Worm (Caenorhabditis elegans) whole organism, L2 larva: ENCODE measurements around the gene ugt-45.

Experiments used
- C34F6.9 ChIP-seq: fragments of 150-350 bp; optimal IDR thresholded peaks from 2 replicates; lab custom pipeline; 2014; ENCODE audit warnings: missing biosample characterization, missing genetic modification characterization
- F13H6.1 ChIP-seq: sonication (generic microtip); optimal IDR thresholded peaks from 2 replicates; lab custom pipeline; 2016; ENCODE audit warnings: missing genetic modification characterization, missing compliant biosample characterization
- R02D3.7 ChIP-seq: fragments of 150-350 bp; optimal IDR thresholded peaks from 2 replicates; lab custom pipeline; 2014; ENCODE audit warnings: missing biosample characterization, missing genetic modification characterization
- Y55F3AM.14 ChIP-seq: fragments of 200-800 bp; sonication (Bioruptor generic); optimal IDR thresholded peaks from 2 replicates; lab custom pipeline; 2018; ENCODE audit warnings: mild to moderate bottlenecking, missing genetic modification characterization, missing compliant biosample characterization
- alr-1 ChIP-seq: fragments of 150-350 bp; optimal IDR thresholded peaks from 2 replicates; lab custom pipeline; 2014; ENCODE audit warnings: missing biosample characterization, missing genetic modification characterization
- aly-2 ChIP-seq: fragments of 150-350 bp; optimal IDR thresholded peaks from 2 replicates; lab custom pipeline; 2014; ENCODE audit warnings: missing biosample characterization, missing genetic modification characterization
- blmp-1 ChIP-seq: sonication (generic microtip); optimal IDR thresholded peaks from 2 replicates; lab custom pipeline; 2017; ENCODE audit warnings: missing genetic modification characterization, mild to moderate bottlenecking, missing compliant biosample characterization, antibody characterized with exemption, moderate library complexity; ENCODE audit not compliant: insufficient read depth
- ceh-16 ChIP-seq: fragments of 150-350 bp; optimal IDR thresholded peaks from 2 replicates; lab custom pipeline; 2014; ENCODE audit warnings: missing biosample characterization, missing genetic modification characterization
- ceh-82 ChIP-seq: fragments of 150-350 bp; optimal IDR thresholded peaks from 2 replicates; lab custom pipeline; 2014; ENCODE audit warnings: missing biosample characterization, missing genetic modification characterization
- dmd-4 ChIP-seq: sonication (generic microtip); optimal IDR thresholded peaks from 2 replicates; lab custom pipeline; 2017; ENCODE audit warnings: missing biosample characterization, missing genetic modification characterization
- elt-1 ChIP-seq: fragments of 150-350 bp; optimal IDR thresholded peaks from 2 replicates; lab custom pipeline; 2014; ENCODE audit warnings: missing biosample characterization, missing genetic modification characterization
- fos-1 ChIP-seq: fragments of 150-350 bp; optimal IDR thresholded peaks from 2 replicates; lab custom pipeline; 2014; ENCODE audit warnings: missing biosample characterization, missing genetic modification characterization
- gmeb-1 ChIP-seq: fragments of 150-350 bp; optimal IDR thresholded peaks from 2 replicates; lab custom pipeline; 2014; ENCODE audit warnings: missing biosample characterization, missing genetic modification characterization
- lin-39 ChIP-seq: fragments of 150-350 bp; optimal IDR thresholded peaks from 2 replicates; lab custom pipeline; 2014; ENCODE audit warnings: missing biosample characterization, missing genetic modification reagents, missing genetic modification characterization
- lsy-2 ChIP-seq, 2 experiments: fragments of 150-350 bp in 1 of 2; sonication (generic microtip) in 1 of 2; optimal IDR thresholded peaks; 2 replicates each; lab custom pipeline; 2014 to 2017; ENCODE audit warnings: missing biosample characterization in 2 of 2, missing genetic modification characterization in 2 of 2
- mab-5 ChIP-seq: fragments of 150-350 bp; optimal IDR thresholded peaks from 2 replicates; lab custom pipeline; 2014; ENCODE audit warnings: missing biosample characterization, missing genetic modification characterization
- mdl-1 ChIP-seq, 2 experiments: fragments of 150-350 bp in 1 of 2; sonication (generic microtip) in 1 of 2; optimal IDR thresholded peaks; 2 replicates each; lab custom pipeline; 2017; ENCODE audit warnings: missing biosample characterization in 2 of 2, missing genetic modification characterization in 2 of 2
- nhr-10 ChIP-seq: sonication (generic microtip); optimal IDR thresholded peaks from 2 replicates; lab custom pipeline; 2017; ENCODE audit warnings: missing biosample characterization, missing genetic modification characterization
- nhr-11 ChIP-seq: fragments of 150-350 bp; optimal IDR thresholded peaks from 2 replicates; lab custom pipeline; 2014; ENCODE audit warnings: missing biosample characterization, missing genetic modification characterization
- nhr-12 ChIP-seq: fragments of 150-350 bp; optimal IDR thresholded peaks from 2 replicates; lab custom pipeline; 2014; ENCODE audit warnings: missing biosample characterization, missing genetic modification characterization
- nhr-129 ChIP-seq: fragments of 150-350 bp; optimal IDR thresholded peaks from 2 replicates; lab custom pipeline; 2014; ENCODE audit warnings: missing biosample characterization, missing genetic modification characterization
- nhr-23 ChIP-seq: fragments of 150-350 bp; optimal IDR thresholded peaks from 2 replicates; lab custom pipeline; 2014; ENCODE audit warnings: missing biosample characterization, missing genetic modification reagents, missing genetic modification characterization
- nhr-237 ChIP-seq: fragments of 150-350 bp; optimal IDR thresholded peaks from 2 replicates; lab custom pipeline; 2014; ENCODE audit warnings: missing biosample characterization, missing genetic modification characterization
- nhr-25 ChIP-seq: fragments of 150-350 bp; sonication (generic microtip); optimal IDR thresholded peaks from 3 replicates; lab custom pipeline; 2014; ENCODE audit warnings: missing biosample characterization, missing genetic modification characterization
- nhr-6 ChIP-seq: fragments of 150-350 bp; optimal IDR thresholded peaks from 2 replicates; lab custom pipeline; 2014; ENCODE audit warnings: missing biosample characterization, missing genetic modification characterization
- nhr-77 ChIP-seq: fragments of 150-350 bp; optimal IDR thresholded peaks from 2 replicates; lab custom pipeline; 2014; ENCODE audit warnings: missing biosample characterization, missing genetic modification characterization
- peb-1 ChIP-seq: fragments of 150-350 bp; optimal IDR thresholded peaks from 2 replicates; lab custom pipeline; 2014; ENCODE audit warnings: missing biosample characterization, missing genetic modification characterization
- sem-4 ChIP-seq: fragments of 150-350 bp; optimal IDR thresholded peaks from 2 replicates; lab custom pipeline; 2014; ENCODE audit warnings: missing biosample characterization, missing genetic modification reagents, missing genetic modification characterization
- skn-1 ChIP-seq: sonication (generic microtip); optimal IDR thresholded peaks from 2 replicates; lab custom pipeline; 2017; ENCODE audit warnings: missing biosample characterization, missing genetic modification characterization
- sma-3 ChIP-seq: sonication (generic microtip); optimal IDR thresholded peaks from 2 replicates; lab custom pipeline; 2016; ENCODE audit warnings: missing genetic modification reagents, missing genetic modification characterization, missing compliant biosample characterization
- sma-9 ChIP-seq, 2 experiments: fragments of 150-350 bp in 1 of 2; sonication (generic microtip) in 1 of 2; optimal IDR thresholded peaks; 2 replicates each; lab custom pipeline; 2014 to 2016; ENCODE audit warnings: missing genetic modification characterization in 2 of 2, mild to moderate bottlenecking in 1 of 2, missing biosample characterization in 1 of 2, missing compliant biosample characterization in 1 of 2, missing genetic modification reagents in 1 of 2, moderate library complexity in 1 of 2
- unc-39 ChIP-seq: fragments of 150-350 bp; optimal IDR thresholded peaks from 2 replicates; lab custom pipeline; 2014; ENCODE audit warnings: missing biosample characterization, missing genetic modification characterization
- unc-55 ChIP-seq: fragments of 150-350 bp; sonication (generic microtip); optimal IDR thresholded peaks from 3 replicates; lab custom pipeline; 2014; ENCODE audit warnings: missing biosample characterization, missing genetic modification reagents, missing genetic modification characterization
- zag-1 ChIP-seq: fragments of 150-350 bp; optimal IDR thresholded peaks from 2 replicates; lab custom pipeline; 2014; ENCODE audit warnings: missing biosample characterization, missing genetic modification characterization
- ztf-1 ChIP-seq: fragments of 200-800 bp; sonication (Bioruptor generic); conservative IDR thresholded peaks from 2 replicates; pipeline ENCODE4 v1.3.6; 2022; ENCODE audit warnings: missing genetic modification characterization, missing compliant biosample characterization

ugt-45 gene

ce11 chrIV:3759823-3760222 lies 8.9 kb upstream of the ugt-45 start:
- TF ChIP-seq C34F6.9 (tag; lab: Kevin White, UChicago) (no peak), unc-39 (no peak), mdl-1 (tag; optimal IDR thresholded peaks at IDR 0.05; lab: Kevin White, UChicago) (no peak), lsy-2 (tag; optimal IDR thresholded peaks at IDR 0.05; lab: Kevin White, UChicago) (no peak), gmeb-1 (no peak), fos-1 (no peak)

ce11 chrIV:3755921-3756320 lies 5.0 kb upstream of the ugt-45 start, which contains the start of gene best-20:
TSS of gene best-20 (plus strand) at chrIV:3756221.
- TF ChIP-seq elt-1 (tag; lab: Kevin White, UChicago) (no peak), peb-1 (tag; lab: Kevin White, UChicago) (no peak), skn-1 (tag; lab: Kevin White, UChicago) (no peak), mab-5 (no peak), nhr-10 (tag; lab: Kevin White, UChicago) (no peak), gmeb-1 (no peak), mdl-1 (tag; optimal IDR thresholded peaks at IDR 0.05; lab: Kevin White, UChicago) (no peak), nhr-6 (tag; lab: Kevin White, UChicago) (no peak), fos-1 (no peak)

- TF ChIP-seq unc-39, result no peak
- no peak for TF ChIP-seq dmd-4 (tag; lab: Kevin White, UChicago)
- TF ChIP-seq nhr-23 (tag; lab: Kevin White, UChicago), result no peak
- no peak for TF ChIP-seq nhr-12 (tag; lab: Kevin White, UChicago)
- no peak for TF ChIP-seq zag-1 (tag; lab: Kevin White, UChicago)
- TF ChIP-seq F13H6.1 (tag; lab: Kevin White, UChicago), result no peak
- TF ChIP-seq lsy-2 (tag; optimal IDR thresholded peaks at IDR 0.05; lab: Kevin White, UChicago), result no peak
- TF ChIP-seq ceh-16 (tag; lab: Kevin White, UChicago), result no peak
- no peak for TF ChIP-seq lin-39 (tag; lab: Kevin White, UChicago)
- TF ChIP-seq nhr-237, result no peak
- no peak for TF ChIP-seq peb-1 (tag; lab: Kevin White, UChicago)
- TF ChIP-seq nhr-11 (tag; lab: Kevin White, UChicago), result no peak
- no peak for TF ChIP-seq unc-55
These were observed 4.5 kb upstream of the ugt-45 start, which contains the start of gene Y37E11AR.7 for ce11 chrIV:3755355-3755754. TSS of gene Y37E11AR.7 (minus strand) at chrIV:3755455.

ce11 chrIV:3752276-3752675 lies 1.4 kb upstream of the ugt-45 start:
- TF ChIP-seq nhr-25 (tag; lab: Kevin White, UChicago) (no peak), Y55F3AM.14 (GFP tag; lab: Kevin White, UChicago) (no peak), ceh-82 (tag; lab: Kevin White, UChicago) (no peak), sma-3 (GFP tag; lab: Kevin White, UChicago) (no peak), nhr-129 (tag; lab: Kevin White, UChicago) (peak; percentile 17)

- TF ChIP-seq peb-1 (tag; lab: Kevin White, UChicago) (no peak), R02D3.7 (tag; lab: Kevin White, UChicago) (no peak), elt-1 (tag; lab: Kevin White, UChicago) (no peak), ceh-16 (tag; lab: Kevin White, UChicago) (no peak), ceh-82 (tag; lab: Kevin White, UChicago) (no peak), ztf-1 (GFP tag; lab: Robert Waterston, UW) (no peak), nhr-129 (tag; lab: Kevin White, UChicago) (no peak), nhr-23 (tag; lab: Kevin White, UChicago) (no peak), nhr-25 (tag; lab: Kevin White, UChicago) (no peak), zag-1 (tag; lab: Kevin White, UChicago) (no peak), unc-55 (no peak), sem-4 (tag; lab: Kevin White, UChicago) (no peak), sma-3 (GFP tag; lab: Kevin White, UChicago) (no peak), nhr-10 (tag; lab: Kevin White, UChicago) (no peak), blmp-1 (no peak)
These were observed 5.1 kb downstream of the ugt-45 start for ce11 chrIV:3745806-3746205.

ce11 chrIV:3743748-3744147 lies 7.2 kb downstream of the ugt-45 start, which contains the start of gene siah-1:
TSS of gene siah-1 (plus strand) at chrIV:3744048.
- TF ChIP-seq nhr-11 (tag; lab: Kevin White, UChicago) (no peak), sma-9 (GFP tag; optimal IDR thresholded peaks at IDR 0.05; lab: Kevin White, UChicago) (no peak), sma-9 (tag; optimal IDR thresholded peaks at IDR 0.05; lab: Kevin White, UChicago) (no peak), elt-1 (tag; lab: Kevin White, UChicago) (no peak), alr-1 (no peak), nhr-77 (tag; lab: Kevin White, UChicago) (no peak), aly-2 (tag; lab: Kevin White, UChicago) (no peak), C34F6.9 (tag; lab: Kevin White, UChicago) (no peak), unc-39 (no peak), mab-5 (no peak)
